Worm (Caenorhabditis elegans) whole organism, L2 larva: ENCODE results near the gene angl-1.

Source experiments
- C34F6.9 ChIP-seq: fragments of 150-350 bp; optimal IDR thresholded peaks from 2 replicates; lab custom pipeline; 2014; ENCODE audit warnings: missing biosample characterization, missing genetic modification characterization
- F13H6.1 ChIP-seq: sonication (generic microtip); optimal IDR thresholded peaks from 2 replicates; lab custom pipeline; 2016; ENCODE audit warnings: missing genetic modification characterization, missing compliant biosample characterization
- alr-1 ChIP-seq: fragments of 150-350 bp; optimal IDR thresholded peaks from 2 replicates; lab custom pipeline; 2014; ENCODE audit warnings: missing biosample characterization, missing genetic modification characterization
- aly-2 ChIP-seq: fragments of 150-350 bp; optimal IDR thresholded peaks from 2 replicates; lab custom pipeline; 2014; ENCODE audit warnings: missing biosample characterization, missing genetic modification characterization
- ceh-82 ChIP-seq: fragments of 150-350 bp; optimal IDR thresholded peaks from 2 replicates; lab custom pipeline; 2014; ENCODE audit warnings: missing biosample characterization, missing genetic modification characterization
- crh-2 ChIP-seq: sonication (generic microtip); optimal IDR thresholded peaks from 2 replicates; lab custom pipeline; 2017; ENCODE audit warnings: missing biosample characterization, missing genetic modification characterization
- egl-27 ChIP-seq: sonication (generic microtip); optimal IDR thresholded peaks from 3 replicates; lab custom pipeline; 2017; ENCODE audit warnings: missing biosample characterization, missing genetic modification reagents, missing genetic modification characterization
- fos-1 ChIP-seq: fragments of 150-350 bp; optimal IDR thresholded peaks from 2 replicates; lab custom pipeline; 2014; ENCODE audit warnings: missing biosample characterization, missing genetic modification characterization
- gmeb-1 ChIP-seq: fragments of 150-350 bp; optimal IDR thresholded peaks from 2 replicates; lab custom pipeline; 2014; ENCODE audit warnings: missing biosample characterization, missing genetic modification characterization
- lin-11 ChIP-seq: fragments of 150-350 bp; sonication (generic microtip); optimal IDR thresholded peaks from 2 replicates; lab custom pipeline; 2014; ENCODE audit warnings: missing biosample characterization, missing genetic modification characterization, inconsistent platforms, mixed read lengths
- lin-13 ChIP-seq: fragments of 150-350 bp; optimal IDR thresholded peaks from 2 replicates; lab custom pipeline; 2014; ENCODE audit warnings: missing biosample characterization, missing genetic modification reagents, missing genetic modification characterization
- lin-39 ChIP-seq: fragments of 150-350 bp; optimal IDR thresholded peaks from 2 replicates; lab custom pipeline; 2014; ENCODE audit warnings: missing biosample characterization, missing genetic modification reagents, missing genetic modification characterization
- lsy-2 ChIP-seq, 2 experiments: fragments of 150-350 bp in 1 of 2; sonication (generic microtip) in 1 of 2; optimal IDR thresholded peaks; 2 replicates each; lab custom pipeline; 2014 to 2017; ENCODE audit warnings: missing biosample characterization in 2 of 2, missing genetic modification characterization in 2 of 2
- mab-5 ChIP-seq: fragments of 150-350 bp; optimal IDR thresholded peaks from 2 replicates; lab custom pipeline; 2014; ENCODE audit warnings: missing biosample characterization, missing genetic modification characterization
- mbf-1 ChIP-seq: sonication (generic microtip); optimal IDR thresholded peaks from 2 replicates; lab custom pipeline; 2017; ENCODE audit warnings: missing biosample characterization, missing genetic modification characterization
- mdl-1 ChIP-seq, 2 experiments: fragments of 150-350 bp in 1 of 2; sonication (generic microtip) in 1 of 2; optimal IDR thresholded peaks; 2 replicates each; lab custom pipeline; 2017; ENCODE audit warnings: missing biosample characterization in 2 of 2, missing genetic modification characterization in 2 of 2
- nhr-10 ChIP-seq: sonication (generic microtip); optimal IDR thresholded peaks from 2 replicates; lab custom pipeline; 2017; ENCODE audit warnings: missing biosample characterization, missing genetic modification characterization
- nhr-11 ChIP-seq: fragments of 150-350 bp; optimal IDR thresholded peaks from 2 replicates; lab custom pipeline; 2014; ENCODE audit warnings: missing biosample characterization, missing genetic modification characterization
- nhr-12 ChIP-seq: fragments of 150-350 bp; optimal IDR thresholded peaks from 2 replicates; lab custom pipeline; 2014; ENCODE audit warnings: missing biosample characterization, missing genetic modification characterization
- nhr-129 ChIP-seq: fragments of 150-350 bp; optimal IDR thresholded peaks from 2 replicates; lab custom pipeline; 2014; ENCODE audit warnings: missing biosample characterization, missing genetic modification characterization
- nhr-21 ChIP-seq: fragments of 150-350 bp; optimal IDR thresholded peaks from 2 replicates; lab custom pipeline; 2014; ENCODE audit warnings: missing biosample characterization, missing genetic modification characterization
- nhr-237 ChIP-seq: fragments of 150-350 bp; optimal IDR thresholded peaks from 2 replicates; lab custom pipeline; 2014; ENCODE audit warnings: missing biosample characterization, missing genetic modification characterization
- nhr-25 ChIP-seq: fragments of 150-350 bp; sonication (generic microtip); optimal IDR thresholded peaks from 3 replicates; lab custom pipeline; 2014; ENCODE audit warnings: missing biosample characterization, missing genetic modification characterization
- nhr-6 ChIP-seq: fragments of 150-350 bp; optimal IDR thresholded peaks from 2 replicates; lab custom pipeline; 2014; ENCODE audit warnings: missing biosample characterization, missing genetic modification characterization
- peb-1 ChIP-seq: fragments of 150-350 bp; optimal IDR thresholded peaks from 2 replicates; lab custom pipeline; 2014; ENCODE audit warnings: missing biosample characterization, missing genetic modification characterization
- sma-3 ChIP-seq: sonication (generic microtip); optimal IDR thresholded peaks from 2 replicates; lab custom pipeline; 2016; ENCODE audit warnings: missing genetic modification reagents, missing genetic modification characterization, missing compliant biosample characterization
- sma-9 ChIP-seq, 2 experiments: fragments of 150-350 bp in 1 of 2; sonication (generic microtip) in 1 of 2; optimal IDR thresholded peaks; 2 replicates each; lab custom pipeline; 2014 to 2016; ENCODE audit warnings: missing genetic modification characterization in 2 of 2, mild to moderate bottlenecking in 1 of 2, missing biosample characterization in 1 of 2, missing compliant biosample characterization in 1 of 2, missing genetic modification reagents in 1 of 2, moderate library complexity in 1 of 2
- snpc-4 ChIP-seq: fragments of 150-350 bp; optimal IDR thresholded peaks from 2 replicates; lab custom pipeline; 2014; ENCODE audit warnings: missing biosample characterization, missing genetic modification characterization
- unc-55 ChIP-seq: fragments of 150-350 bp; sonication (generic microtip); optimal IDR thresholded peaks from 3 replicates; lab custom pipeline; 2014; ENCODE audit warnings: missing biosample characterization, missing genetic modification reagents, missing genetic modification characterization
- zag-1 ChIP-seq: fragments of 150-350 bp; optimal IDR thresholded peaks from 2 replicates; lab custom pipeline; 2014; ENCODE audit warnings: missing biosample characterization, missing genetic modification characterization
- ztf-1 ChIP-seq: fragments of 200-800 bp; sonication (Bioruptor generic); conservative IDR thresholded peaks from 2 replicates; pipeline ENCODE4 v1.3.6; 2022; ENCODE audit warnings: missing genetic modification characterization, missing compliant biosample characterization

The angl-1 gene

ce11 chrV:2657682-2658081 is 4.8 kb downstream of the angl-1 start:
- TF ChIP-seq nhr-11 (tag; lab: Kevin White, UChicago) (no peak), nhr-6 (tag; lab: Kevin White, UChicago) (no peak), C34F6.9 (tag; lab: Kevin White, UChicago) (peak; percentile 17), unc-55 (GFP tag; lab: Kevin White, UChicago) (peak; percentile 22), nhr-10 (tag; lab: Kevin White, UChicago) (no peak), nhr-21 (tag; lab: Kevin White, UChicago) (no peak), nhr-237 (tag; lab: Kevin White, UChicago) (no peak), sma-9 (GFP tag; optimal IDR thresholded peaks at IDR 0.05; lab: Kevin White, UChicago) (no peak), sma-9 (tag; optimal IDR thresholded peaks at IDR 0.05; lab: Kevin White, UChicago) (no peak), lsy-2 (tag; optimal IDR thresholded peaks at IDR 0.05; lab: Kevin White, UChicago) (peak in 1 of 2 experiments; percentile 46), nhr-129 (tag; lab: Kevin White, UChicago) (no peak), gmeb-1 (tag; lab: Kevin White, UChicago) (peak; percentile 35), crh-2 (tag; lab: Kevin White, UChicago) (peak; percentile 16), sma-3 (GFP tag; lab: Kevin White, UChicago) (no peak), zag-1 (tag; lab: Kevin White, UChicago) (no peak)

ce11 chrV:2660457-2660856 is 7.6 kb downstream of the angl-1 start:
- no peak for TF ChIP-seq zag-1 (tag; lab: Kevin White, UChicago)
- TF ChIP-seq nhr-12 (tag; lab: Kevin White, UChicago) = no peak
- TF ChIP-seq ceh-82 = no peak

- TF ChIP-seq F13H6.1 (tag; lab: Kevin White, UChicago) (no peak), fos-1 (tag; lab: Kevin White, UChicago) (peak; percentile 14)
- TF ChIP-seq, all 48 proteins: peak for 1
These were observed 11.7 kb downstream of the angl-1 start, which contains the start of gene ndx-2 for ce11 chrV:2664525-2665053. TSS of gene ndx-2 (minus strand) at chrV:2665003.

- TF ChIP-seq lin-11 (tag; lab: Kevin White, UChicago) (no peak), ztf-1 (no peak), fos-1 (tag; lab: Kevin White, UChicago) (no peak), zag-1 (tag; lab: Kevin White, UChicago) (no peak), aly-2 (tag; lab: Kevin White, UChicago) (no peak), mdl-1 (tag; optimal IDR thresholded peaks at IDR 0.05; lab: Kevin White, UChicago) (no peak), nhr-12 (tag; lab: Kevin White, UChicago) (no peak), nhr-10 (tag; lab: Kevin White, UChicago) (no peak)
- TF ChIP-seq, all 48 proteins: peak for 0
These were observed 13.7 kb downstream of the angl-1 start, which contains the start of gene W02G9.4 for ce11 chrV:2666600-2666999. TSS of gene W02G9.4 (plus strand) at chrV:2666900.

ce11 chrV:2671155-2671554 is 18.3 kb downstream of the angl-1 start, which contains the start of gene kel-8:
TSS of gene kel-8 (plus strand) at chrV:2671455.
- TF ChIP-seq fos-1 (tag; lab: Kevin White, UChicago) (no peak), nhr-25 (tag; lab: Kevin White, UChicago) (peak; percentile 28)

ce11 chrV:2672603-2673002 is 19.7 kb downstream of the angl-1 start, which contains the start of gene W02G9.3:
TSS of gene W02G9.3 (plus strand) at chrV:2672986.
- TF ChIP-seq egl-27 (peak; percentile 23), mab-5 (peak; percentile 94), fos-1 (tag; lab: Kevin White, UChicago) (peak; percentile 52), lin-39 (no peak), gmeb-1 (tag; lab: Kevin White, UChicago) (peak; percentile 84), unc-55 (GFP tag; lab: Kevin White, UChicago) (peak; percentile 94), zag-1 (tag; lab: Kevin White, UChicago) (peak; percentile 43), nhr-25 (tag; lab: Kevin White, UChicago) (peak; percentile 52), alr-1 (no peak), nhr-21 (tag; lab: Kevin White, UChicago) (peak; percentile 43), nhr-6 (tag; lab: Kevin White, UChicago) (peak; percentile 22), sma-3 (GFP tag; lab: Kevin White, UChicago) (peak; percentile 75), C34F6.9 (tag; lab: Kevin White, UChicago) (peak; percentile 92), nhr-129 (tag; lab: Kevin White, UChicago) (peak; percentile 75), peb-1 (tag; lab: Kevin White, UChicago) (no peak), snpc-4 (tag; lab: Kevin White, UChicago) (peak; percentile 50), nhr-12 (tag; lab: Kevin White, UChicago) (no peak), mbf-1 (no peak), lsy-2 (tag; optimal IDR thresholded peaks at IDR 0.05; lab: Kevin White, UChicago) (peak; percentile 53 to 88), sma-9 (GFP tag; optimal IDR thresholded peaks at IDR 0.05; lab: Kevin White, UChicago) (peak; percentile 65), sma-9 (tag; optimal IDR thresholded peaks at IDR 0.05; lab: Kevin White, UChicago) (no peak), lin-13 (GFP tag; lab: Kevin White, UChicago) (peak; percentile 89), nhr-11 (tag; lab: Kevin White, UChicago) (peak; percentile 87), crh-2 (tag; lab: Kevin White, UChicago) (peak; percentile 82), F13H6.1 (tag; lab: Kevin White, UChicago) (peak; percentile 71)
- TF ChIP-seq, all 48 proteins: peak for 19
